Worm (Caenorhabditis elegans): Measurements from ENCODE around the gene cah-2.

Gene cah-2

DNA sequence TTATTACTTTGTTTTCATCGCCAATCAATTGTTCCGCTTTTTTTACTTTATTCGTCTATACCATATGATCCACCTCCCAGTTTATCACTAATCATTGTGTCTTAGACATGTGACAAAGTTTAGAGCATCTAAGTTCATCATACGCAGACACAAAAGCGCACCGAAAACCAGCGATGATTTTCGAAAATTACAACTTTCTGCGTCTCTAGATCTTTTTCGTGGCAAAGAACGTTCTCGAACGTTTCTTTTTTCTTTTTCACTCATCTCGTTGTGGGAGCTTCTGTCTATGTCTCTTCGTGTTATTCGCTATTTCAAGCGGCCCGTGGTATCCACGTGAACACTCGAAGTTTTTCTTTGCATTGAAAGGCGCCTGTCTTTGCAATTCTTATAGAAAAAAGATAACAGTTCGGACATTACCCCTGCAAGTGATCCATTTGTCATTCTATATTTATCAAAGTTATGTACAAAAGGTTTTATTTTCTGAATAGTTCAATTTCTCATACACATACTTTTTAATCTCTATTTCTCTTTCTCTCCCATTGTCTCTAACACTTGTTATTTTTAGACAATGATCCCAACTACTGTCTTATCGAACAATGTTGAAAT lies 46.3 kb upstream of the cah-2 start, which contains the start of gene ZK1290.5 (continued):
- TF ChIP-seq fkh-10 (GFP tag; optimal IDR thresholded peaks at IDR 0.05) = peak; percentile 9
- TF ChIP-seq tlp-1 (tag; optimal IDR thresholded peaks at IDR 0.05) = no peak
- TF ChIP-seq lin-14 (GFP tag; optimal IDR thresholded peaks at IDR 0.05) = peak; percentile 97
- TF ChIP-seq ztf-11 (tag; optimal IDR thresholded peaks at IDR 0.05) = no peak
- no peak for TF ChIP-seq ces-1 (GFP tag; optimal IDR thresholded peaks at IDR 0.05)
- TF ChIP-seq xbp-1 (tag; optimal IDR thresholded peaks at IDR 0.05) = peak; percentile 76
- TF ChIP-seq ztf-4 (tag; optimal IDR thresholded peaks at IDR 0.05) = peak; percentile 77
- no peak for TF ChIP-seq Y116A8C.19 (tag; optimal IDR thresholded peaks at IDR 0.05; ENCODE audit: borderline replicate concordance)
- TF ChIP-seq nhr-77 (tag; optimal IDR thresholded peaks at IDR 0.05) = peak; percentile 91
- peak; percentile 82 for TF ChIP-seq unc-130 (tag; optimal IDR thresholded peaks at IDR 0.05)
- no peak for TF ChIP-seq efl-3 (GFP tag; optimal IDR thresholded peaks at IDR 0.05)
- TF ChIP-seq ets-5 (GFP tag; IDR thresholded peaks at IDR 0.05) = no peak
- peak; percentile 77 for TF ChIP-seq grh-1 (GFP tag; IDR thresholded peaks at IDR 0.05)
- peak; percentile 83 for TF ChIP-seq skn-1 (tag; optimal IDR thresholded peaks at IDR 0.05)
- peak; percentile 92 for TF ChIP-seq nhr-19 (GFP tag; conservative IDR thresholded peaks at IDR 0.05)
- no peak for TF ChIP-seq nhr-76 (tag; optimal IDR thresholded peaks at IDR 0.05)
- no peak for TF ChIP-seq unc-62 (GFP tag; optimal IDR thresholded peaks at IDR 0.05)
- TF ChIP-seq lsy-2 (tag; optimal IDR thresholded peaks at IDR 0.05) = peak; percentile 80 to 83
- no peak for TF ChIP-seq fkh-4 (tag; optimal IDR thresholded peaks at IDR 0.05; ENCODE audit: borderline replicate concordance)
- TF ChIP-seq nhr-28 (tag; optimal IDR thresholded peaks at IDR 0.05) = no peak
- TF ChIP-seq ceh-90 (tag; optimal IDR thresholded peaks at IDR 0.05) = no peak
- no peak for TF ChIP-seq aly-2 (tag; optimal IDR thresholded peaks at IDR 0.05)
- TF ChIP-seq ceh-82 (tag; optimal IDR thresholded peaks at IDR 0.05) = peak in 2 of 3 experiments; percentile 25 to 63
- TF ChIP-seq unc-98 (GFP tag; IDR thresholded peaks at IDR 0.05) = peak; percentile 47; the same call in 1 of the 2 replicates
- no peak for TF ChIP-seq pag-3 (tag; optimal IDR thresholded peaks at IDR 0.05; ENCODE audit: borderline replicate concordance, insufficient read depth)
- TF ChIP-seq snpc-4 (tag; optimal IDR thresholded peaks at IDR 0.05) = peak; percentile 33
- no peak for TF ChIP-seq mef-2 (tag; optimal IDR thresholded peaks at IDR 0.05)
- peak; percentile 97 for TF ChIP-seq nhr-20 (tag; optimal IDR thresholded peaks at IDR 0.05)
- TF ChIP-seq mdl-1 (tag; optimal IDR thresholded peaks at IDR 0.05) = peak in 1 of 2 experiments; percentile 95
- no peak for TF ChIP-seq unc-86 (tag; optimal IDR thresholded peaks at IDR 0.05)
- peak; percentile 98 for TF ChIP-seq nhr-71 (tag; optimal IDR thresholded peaks at IDR 0.05)
- peak; percentile 53 for TF ChIP-seq ceh-88 (GFP tag; IDR thresholded peaks at IDR 0.05)
- TF ChIP-seq rnt-1 (tag; optimal IDR thresholded peaks at IDR 0.05) = peak; percentile 75
- no peak for TF ChIP-seq C34B4.2 (tag; optimal IDR thresholded peaks at IDR 0.05)
- peak; percentile 61 for TF ChIP-seq C16A3.4 (tag; optimal IDR thresholded peaks at IDR 0.05)
- TF ChIP-seq lin-15B (tag; optimal IDR thresholded peaks at IDR 0.05) = no peak
- TF ChIP-seq swsn-7 (tag; optimal IDR thresholded peaks at IDR 0.05) = peak; percentile 85
- peak; percentile 62 to 79 for TF ChIP-seq lin-35 (GFP tag; optimal IDR thresholded peaks at IDR 0.05)
- no peak for TF ChIP-seq aha-1 (tag; optimal IDR thresholded peaks at IDR 0.05)
- peak; percentile 60 for TF ChIP-seq lir-3 (tag; optimal IDR thresholded peaks at IDR 0.05; ENCODE audit: poor library complexity)
- peak; percentile 86 for TF ChIP-seq nhr-47 (tag; optimal IDR thresholded peaks at IDR 0.05)
- TF ChIP-seq ceh-8 (GFP tag; optimal IDR thresholded peaks at IDR 0.05) = peak; percentile 7
- TF ChIP-seq sox-4 (tag; optimal IDR thresholded peaks at IDR 0.05) = no peak
- TF ChIP-seq ceh-63 (GFP tag; optimal IDR thresholded peaks at IDR 0.05) = no peak
- peak; percentile 89 for TF ChIP-seq elt-2 (tag; optimal IDR thresholded peaks at IDR 0.05)
- TF ChIP-seq ama-1 (optimal IDR thresholded peaks at IDR 0.05) = no peak
- no peak for TF ChIP-seq F16B12.6 (tag; optimal IDR thresholded peaks at IDR 0.05)
- peak; percentile 15; the same call in 1 of the 2 replicates for TF ChIP-seq mab-9 (GFP tag; IDR thresholded peaks at IDR 0.05)
- TF ChIP-seq nhr-12 (tag; optimal IDR thresholded peaks at IDR 0.05) = no peak
- TF ChIP-seq nhr-11 (tag; optimal IDR thresholded peaks at IDR 0.05) = peak; percentile 39
- TF ChIP-seq zip-4 (GFP tag; optimal IDR thresholded peaks at IDR 0.05) = peak; percentile 16
- no peak for TF ChIP-seq egl-27 (tag; optimal IDR thresholded peaks at IDR 0.05)

Measured in whole organism, L1 larva.